Worm (Caenorhabditis elegans) whole organism, late embryonic: ENCODE results near the gene unc-32.

ENCODE experiments used
- C38D4.7 ChIP-seq: fragments of 200-800 bp; sonication (Bioruptor generic); optimal IDR thresholded peaks from 2 replicates; lab custom pipeline; 2018; ENCODE audit warnings: mild to moderate bottlenecking, missing genetic modification characterization, moderate library complexity, missing compliant biosample characterization
- ceh-22 ChIP-seq: sonication (generic microtip); optimal IDR thresholded peaks from 2 replicates; lab custom pipeline; 2017; ENCODE audit warnings: missing biosample characterization, missing genetic modification characterization
- ceh-34 ChIP-seq: sonication (generic microtip); optimal IDR thresholded peaks from 2 replicates; lab custom pipeline; 2016; ENCODE audit warnings: mild to moderate bottlenecking, missing genetic modification characterization, missing compliant biosample characterization
- ceh-45 ChIP-seq: fragments of 200-800 bp; sonication (Bioruptor generic); IDR thresholded peaks from 2 replicates; pipeline ENCODE4 v1.3.6; 2022; ENCODE audit warnings: missing genetic modification reagents, missing genetic modification characterization, missing compliant biosample characterization
- ceh-48 ChIP-seq: sonication (generic microtip); optimal IDR thresholded peaks from 2 replicates; lab custom pipeline; 2016; ENCODE audit warnings: missing genetic modification characterization, inconsistent platforms, missing compliant biosample characterization
- che-1 ChIP-seq: sonication (generic microtip); optimal IDR thresholded peaks from 2 replicates; lab custom pipeline; 2016; ENCODE audit warnings: mild to moderate bottlenecking, missing genetic modification characterization, missing compliant biosample characterization
- dve-1 ChIP-seq: sonication (generic microtip); optimal IDR thresholded peaks from 2 replicates; lab custom pipeline; 2017; ENCODE audit warnings: antibody characterized with exemption, mild to moderate bottlenecking, missing genetic modification characterization, missing compliant biosample characterization
- elt-2 ChIP-seq: sonication (generic microtip); optimal IDR thresholded peaks from 2 replicates; lab custom pipeline; 2016; ENCODE audit warnings: missing genetic modification reagents, missing genetic modification characterization, missing compliant biosample characterization
- elt-4 ChIP-seq: sonication (generic microtip); optimal IDR thresholded peaks from 2 replicates; lab custom pipeline; 2016; ENCODE audit warnings: missing genetic modification characterization, missing compliant biosample characterization
- ets-4 ChIP-seq: sonication (generic microtip); optimal IDR thresholded peaks from 2 replicates; lab custom pipeline; 2016; ENCODE audit warnings: missing genetic modification characterization, missing compliant biosample characterization
- fkh-6 ChIP-seq: sonication (generic microtip); optimal IDR thresholded peaks from 2 replicates; lab custom pipeline; 2016; ENCODE audit warnings: missing genetic modification characterization, missing compliant biosample characterization
- hlh-13 ChIP-seq: fragments of 200-800 bp; sonication (Bioruptor generic); optimal IDR thresholded peaks from 2 replicates; lab custom pipeline; 2018; ENCODE audit warnings: mild to moderate bottlenecking, missing genetic modification characterization, missing compliant biosample characterization
- hlh-15 ChIP-seq: sonication (generic microtip); optimal IDR thresholded peaks from 2 replicates; lab custom pipeline; 2016; ENCODE audit warnings: missing genetic modification characterization, missing compliant biosample characterization
- hlh-30 ChIP-seq: sonication (generic microtip); optimal IDR thresholded peaks from 2 replicates; lab custom pipeline; 2017; ENCODE audit warnings: antibody characterized with exemption, missing genetic modification characterization, missing compliant biosample characterization; ENCODE audit not compliant: insufficient read depth
- hlh-6 ChIP-seq: sonication (generic microtip); optimal IDR thresholded peaks from 2 replicates; lab custom pipeline; 2016; ENCODE audit warnings: missing genotype, missing genetic modification characterization, missing compliant biosample characterization
- hlh-8 ChIP-seq: sonication (generic microtip); optimal IDR thresholded peaks from 2 replicates; lab custom pipeline; 2016; ENCODE audit warnings: missing genotype, missing genetic modification characterization, missing compliant biosample characterization
- madf-2 ChIP-seq: sonication (generic microtip); optimal IDR thresholded peaks from 2 replicates; lab custom pipeline; 2017; ENCODE audit warnings: missing genetic modification characterization, missing compliant biosample characterization
- mec-3 ChIP-seq: sonication (generic microtip); optimal IDR thresholded peaks from 2 replicates; lab custom pipeline; 2016; ENCODE audit warnings: borderline replicate concordance, missing genetic modification characterization, missing compliant biosample characterization
- nfya-1 ChIP-seq: sonication (generic microtip); optimal IDR thresholded peaks from 2 replicates; lab custom pipeline; 2017; ENCODE audit warnings: missing genetic modification characterization, mild to moderate bottlenecking, missing compliant biosample characterization, antibody characterized with exemption, moderate library complexity
- nhr-11 ChIP-seq: fragments of 150-350 bp; optimal IDR thresholded peaks from 2 replicates; lab custom pipeline; 2014; ENCODE audit warnings: missing biosample characterization, missing genetic modification characterization
- nhr-232 ChIP-seq: sonication (generic microtip); optimal IDR thresholded peaks from 2 replicates; lab custom pipeline; 2016; ENCODE audit warnings: missing genetic modification characterization, missing compliant biosample characterization
- pat-9 ChIP-seq: fragments of 200-800 bp; sonication (Bioruptor generic); optimal IDR thresholded peaks from 2 replicates; lab custom pipeline; 2018; ENCODE audit warnings: mild to moderate bottlenecking, missing genetic modification characterization, moderate library complexity, missing compliant biosample characterization
- pax-1 ChIP-seq: fragments of 150-350 bp; optimal IDR thresholded peaks from 2 replicates; lab custom pipeline; 2014; ENCODE audit warnings: missing biosample characterization, missing genetic modification characterization
- pha-2 ChIP-seq: sonication (generic microtip); optimal IDR thresholded peaks from 2 replicates; lab custom pipeline; 2017; ENCODE audit warnings: mild to moderate bottlenecking, missing genetic modification characterization, missing compliant biosample characterization
- pha-4 ChIP-seq: fragments of 150-350 bp; optimal IDR thresholded peaks from 2 replicates; lab custom pipeline; 2018; ENCODE audit warnings: missing biosample characterization, missing genetic modification reagents, missing genetic modification characterization
- pqm-1 ChIP-seq: sonication (generic microtip); optimal IDR thresholded peaks from 2 replicates; lab custom pipeline; 2016; ENCODE audit warnings: missing genetic modification characterization, missing compliant biosample characterization
- pros-1 ChIP-seq: fragments of 150-350 bp; optimal IDR thresholded peaks from 2 replicates; lab custom pipeline; 2014; ENCODE audit warnings: missing biosample characterization, missing genetic modification reagents, missing genetic modification characterization
- ref-2 ChIP-seq: sonication (generic microtip); optimal IDR thresholded peaks from 2 replicates; lab custom pipeline; 2016; ENCODE audit warnings: missing genetic modification characterization, missing compliant biosample characterization
- rnt-1 ChIP-seq: sonication (generic microtip); optimal IDR thresholded peaks from 2 replicates; lab custom pipeline; 2016; ENCODE audit warnings: missing genetic modification characterization, missing compliant biosample characterization
- sdc-2 ChIP-seq: sonication (generic microtip); optimal IDR thresholded peaks from 2 replicates; lab custom pipeline; 2016; ENCODE audit warnings: missing genotype, missing genetic modification characterization, missing compliant biosample characterization
- sox-2 ChIP-seq: fragments of 200-800 bp; sonication (Bioruptor generic); IDR thresholded peaks from 2 replicates; pipeline ENCODE4 v1.3.6; 2022; ENCODE audit warnings: missing genetic modification reagents, missing genetic modification characterization, missing compliant biosample characterization
- syd-9 ChIP-seq: sonication (generic microtip); optimal IDR thresholded peaks from 2 replicates; lab custom pipeline; 2016; ENCODE audit warnings: mild to moderate bottlenecking, missing genetic modification characterization, moderate library complexity, missing compliant biosample characterization
- tbx-2 ChIP-seq: sonication (generic microtip); optimal IDR thresholded peaks from 2 replicates; lab custom pipeline; 2016; ENCODE audit warnings: missing genetic modification characterization, missing compliant biosample characterization
- ttx-3 ChIP-seq: sonication (generic microtip); optimal IDR thresholded peaks from 2 replicates; lab custom pipeline; 2016; ENCODE audit warnings: missing genetic modification reagents, missing genetic modification characterization, missing compliant biosample characterization
- unc-3 ChIP-seq, 2 experiments: fragments of 200-800 bp in 1 of 2; sonication (Bioruptor generic) in 1 of 2; sonication (generic microtip) in 1 of 2; conservative IDR thresholded peaks in 1 of 2; optimal IDR thresholded peaks in 1 of 2; 2 replicates each; pipeline versions ENCODE4 v1.3.6 to Lab custom; 2016 to 2022; ENCODE audit warnings: missing compliant biosample characterization in 2 of 2, missing genetic modification characterization in 2 of 2, missing genetic modification reagents in 1 of 2
- unc-42 ChIP-seq: sonication (generic microtip); optimal IDR thresholded peaks from 2 replicates; lab custom pipeline; 2016; ENCODE audit warnings: missing genotype, missing genetic modification characterization, missing compliant biosample characterization
- unc-55 ChIP-seq: sonication (generic microtip); optimal IDR thresholded peaks from 2 replicates; lab custom pipeline; 2017; ENCODE audit warnings: missing biosample characterization, missing genetic modification reagents, missing genetic modification characterization
- unc-86 ChIP-seq: sonication (generic microtip); optimal IDR thresholded peaks from 2 replicates; lab custom pipeline; 2016; ENCODE audit warnings: missing genetic modification characterization, missing compliant biosample characterization
- zip-5 ChIP-seq: sonication (generic microtip); optimal IDR thresholded peaks from 2 replicates; lab custom pipeline; 2016; ENCODE audit warnings: missing genetic modification characterization, missing compliant biosample characterization
- ztf-16 ChIP-seq: sonication (generic microtip); optimal IDR thresholded peaks from 2 replicates; lab custom pipeline; 2017; ENCODE audit warnings: missing genetic modification characterization, missing compliant biosample characterization

Gene unc-32

DNA sequence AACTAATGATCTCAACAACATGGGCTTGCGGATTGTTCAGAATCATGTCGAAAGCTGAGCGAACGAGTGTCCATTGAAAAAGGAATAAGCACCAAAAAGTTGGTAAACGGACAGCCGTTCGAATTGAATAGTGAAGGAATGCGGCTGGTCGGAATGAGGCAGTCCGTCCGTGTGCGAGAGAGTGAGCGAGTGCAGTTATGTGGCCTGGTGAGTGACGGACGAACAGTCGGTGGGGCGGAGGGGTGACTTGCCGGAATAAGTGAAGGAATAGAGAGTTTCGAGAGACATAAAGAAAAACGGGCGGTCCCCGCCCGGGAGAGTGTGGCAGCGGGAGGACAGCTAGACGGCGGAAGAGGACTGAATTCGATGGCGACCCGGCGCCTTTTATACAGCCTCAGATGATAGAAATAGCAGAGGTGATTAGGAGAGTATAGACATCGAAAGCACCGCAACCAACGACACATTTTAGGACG lies 40.1 kb upstream of the unc-32 start (continued):
- peak; percentile 51 for TF ChIP-seq syd-9 (tag; lab: Kevin White, UChicago)
- TF ChIP-seq elt-2, result no peak
- TF ChIP-seq sdc-2 (tag; lab: Kevin White, UChicago), result peak; percentile 66
- no peak for TF ChIP-seq nhr-232 (tag; lab: Kevin White, UChicago)
- no peak for TF ChIP-seq che-1
- no peak for TF ChIP-seq pros-1 (tag; lab: Kevin White, UChicago)
- no peak for TF ChIP-seq pqm-1 (tag; lab: Kevin White, UChicago)
- TF ChIP-seq ceh-22 (tag; lab: Kevin White, UChicago), result no peak
- no peak for TF ChIP-seq unc-3 (GFP tag; conservative IDR thresholded peaks at IDR 0.05; lab: Robert Waterston, UW)
- no peak for TF ChIP-seq unc-3 (tag; optimal IDR thresholded peaks at IDR 0.05; lab: Kevin White, UChicago)
- no peak for TF ChIP-seq pha-4 (tag; lab: Kevin White, UChicago)
- no peak for TF ChIP-seq hlh-8 (tag; lab: Kevin White, UChicago)
- TF ChIP-seq mec-3 (tag; lab: Kevin White, UChicago), result peak; percentile 6
- TF ChIP-seq hlh-30 (tag; lab: Kevin White, UChicago), result no peak
- TF ChIP-seq hlh-6 (tag; lab: Kevin White, UChicago), result no peak
- peak; percentile 17 for TF ChIP-seq unc-55 (GFP tag; lab: Kevin White, UChicago)
- no peak for TF ChIP-seq dve-1 (tag; lab: Kevin White, UChicago)
- peak; percentile 10 for TF ChIP-seq C38D4.7 (GFP tag; lab: Kevin White, UChicago)
- no peak for TF ChIP-seq hlh-13 (GFP tag; lab: Kevin White, UChicago)
- TF ChIP-seq ceh-45 (GFP tag; lab: Robert Waterston, UW), result no peak
- no peak for TF ChIP-seq zip-5 (tag; lab: Kevin White, UChicago)
- no peak for TF ChIP-seq elt-4 (tag; lab: Kevin White, UChicago)
- TF ChIP-seq fkh-6 (tag; lab: Kevin White, UChicago), result peak; percentile 3
- TF ChIP-seq pat-9, result peak; percentile 46
- no peak for TF ChIP-seq nhr-11
- TF ChIP-seq ceh-48 (tag; lab: Kevin White, UChicago), result no peak
- no peak for TF ChIP-seq unc-86 (tag; lab: Kevin White, UChicago)
- no peak for TF ChIP-seq hlh-15
- TF ChIP-seq ztf-16 (tag; lab: Kevin White, UChicago), result no peak
- no peak for TF ChIP-seq unc-42
- TF ChIP-seq tbx-2 (tag; lab: Kevin White, UChicago), result peak; percentile 73
- no peak for TF ChIP-seq pha-2 (tag; lab: Kevin White, UChicago)
- TF ChIP-seq ref-2 (tag; lab: Kevin White, UChicago), result peak; percentile 73
- no peak for TF ChIP-seq ttx-3 (tag; lab: Kevin White, UChicago)
- TF ChIP-seq madf-2, result no peak
- TF ChIP-seq sox-2, result no peak
- TF ChIP-seq, all 69 proteins: peak for 25

DNA sequence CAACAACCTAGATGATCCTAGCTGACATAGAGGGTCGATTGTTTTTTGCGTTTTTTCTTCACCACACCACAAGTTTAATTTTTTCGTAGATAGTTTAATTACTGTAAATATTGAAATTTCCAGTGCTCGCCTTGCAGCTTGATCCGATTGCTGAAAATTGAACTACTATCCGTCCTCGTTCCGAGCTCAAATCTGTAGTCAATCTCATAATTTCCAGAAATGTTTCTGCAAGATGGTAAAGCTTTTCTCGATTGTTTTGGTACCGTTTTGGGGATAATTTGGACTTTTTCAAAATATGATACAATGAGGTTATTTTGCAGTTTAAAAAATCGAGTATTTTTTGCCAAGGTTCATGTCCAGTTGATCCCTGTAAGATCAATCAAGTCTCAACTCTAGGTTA lies 39.4 kb upstream of the unc-32 start:
- TF ChIP-seq rnt-1 (tag; lab: Kevin White, UChicago) (no peak), ttx-3 (tag; lab: Kevin White, UChicago) (no peak)

DNA sequence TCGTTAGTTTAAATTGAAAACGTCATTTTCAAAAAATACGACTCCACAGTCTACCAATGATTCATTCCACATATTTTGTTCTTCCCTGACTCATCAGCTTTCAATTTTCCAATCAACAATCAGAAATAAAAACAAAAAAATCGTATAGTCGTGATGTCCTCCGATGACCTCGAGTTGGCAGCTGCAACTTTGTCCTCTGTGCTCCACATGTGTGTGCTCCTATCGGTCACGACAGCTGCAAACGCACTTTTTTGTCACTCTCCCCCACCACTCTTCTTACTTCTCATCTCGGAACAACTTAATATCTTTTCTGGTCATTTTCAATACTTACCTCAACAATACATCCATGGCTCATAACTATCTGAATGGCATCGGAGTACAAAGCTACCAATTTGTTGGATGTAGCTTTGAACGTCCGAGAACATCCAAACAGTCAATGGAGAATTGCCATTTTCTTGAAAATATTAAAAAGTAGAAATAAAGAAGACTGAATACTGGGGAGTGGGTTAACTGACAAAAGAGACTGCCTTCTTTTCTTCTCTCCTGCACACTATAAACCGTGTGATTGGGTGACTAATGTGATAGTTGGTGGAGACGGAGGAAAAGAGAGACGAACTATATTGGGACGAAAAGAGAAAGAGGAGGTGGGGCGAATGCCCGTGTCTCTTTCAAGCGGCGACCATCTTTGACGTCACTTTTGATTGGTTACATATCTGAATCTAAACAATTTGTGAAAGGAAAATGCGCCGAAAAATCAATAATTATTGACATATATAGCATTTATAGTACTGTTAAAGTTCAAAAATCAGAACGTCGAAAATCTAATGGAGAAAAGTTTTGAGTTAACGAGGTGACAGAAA lies 38.2 kb upstream of the unc-32 start:
- TF ChIP-seq nfya-1 (tag; lab: Kevin White, UChicago) (no peak), unc-86 (tag; lab: Kevin White, UChicago) (no peak), ceh-48 (tag; lab: Kevin White, UChicago) (no peak), rnt-1 (tag; lab: Kevin White, UChicago) (no peak), ceh-34 (tag; lab: Kevin White, UChicago) (no peak), hlh-6 (tag; lab: Kevin White, UChicago) (no peak), ets-4 (tag; lab: Kevin White, UChicago) (no peak), elt-4 (tag; lab: Kevin White, UChicago) (no peak), pax-1 (no peak)
